Worm (Caenorhabditis elegans): Measurements from ENCODE around the gene B0285.3.

The B0285.3 gene

ce11 chrIII:4309303-4309702 is 33.8 kb downstream of the B0285.3 start:
- TF ChIP-seq nhr-23 (tag; optimal IDR thresholded peaks at IDR 0.05) (no peak), mdl-1 (tag; optimal IDR thresholded peaks at IDR 0.05) (no peak), zag-1 (tag; optimal IDR thresholded peaks at IDR 0.05) (no peak), nfya-1 (tag; optimal IDR thresholded peaks at IDR 0.05; ENCODE audit: insufficient read depth) (no peak), R02D3.7 (tag; optimal IDR thresholded peaks at IDR 0.05) (no peak), nhr-28 (tag; optimal IDR thresholded peaks at IDR 0.05) (no peak), unc-62 (GFP tag; optimal IDR thresholded peaks at IDR 0.05) (no peak), jun-1 (tag; optimal IDR thresholded peaks at IDR 0.05) (no peak), nhr-77 (tag; optimal IDR thresholded peaks at IDR 0.05) (no peak), hmg-11 (tag; optimal IDR thresholded peaks at IDR 0.05) (no peak), eor-1 (tag; optimal IDR thresholded peaks at IDR 0.05) (no peak), daf-12 (tag; optimal IDR thresholded peaks at IDR 0.05) (no peak), skn-1 (tag; optimal IDR thresholded peaks at IDR 0.05) (no peak), nhr-43 (tag; optimal IDR thresholded peaks at IDR 0.05; ENCODE audit: poor library complexity, severe bottlenecking) (no peak), ZK546.5 (tag; optimal IDR thresholded peaks at IDR 0.05) (no peak), lin-15B (tag; optimal IDR thresholded peaks at IDR 0.05) (no peak), ceh-16 (tag; optimal IDR thresholded peaks at IDR 0.05) (no peak)

ce11 chrIII:4302780-4303179 is 40.4 kb downstream of the B0285.3 start:
- TF ChIP-seq nhr-28 (tag; optimal IDR thresholded peaks at IDR 0.05) (no peak), lin-15B (tag; optimal IDR thresholded peaks at IDR 0.05) (no peak), nhr-25 (tag; optimal IDR thresholded peaks at IDR 0.05) (peak; percentile 47), nfya-1 (tag; optimal IDR thresholded peaks at IDR 0.05; ENCODE audit: insufficient read depth) (no peak)

- TF ChIP-seq pha-4 (tag; optimal IDR thresholded peaks at IDR 0.05) (no peak), nhr-77 (tag; optimal IDR thresholded peaks at IDR 0.05) (no peak), nhr-12 (tag; optimal IDR thresholded peaks at IDR 0.05) (no peak), unc-39 (tag; optimal IDR thresholded peaks at IDR 0.05) (no peak), hmg-11 (tag; optimal IDR thresholded peaks at IDR 0.05) (no peak), lsy-12 (tag; optimal IDR thresholded peaks at IDR 0.05) (no peak), elt-3 (tag; optimal IDR thresholded peaks at IDR 0.05) (no peak), nhr-67 (tag; optimal IDR thresholded peaks at IDR 0.05) (no peak), snpc-4 (tag; optimal IDR thresholded peaks at IDR 0.05) (no peak), jun-1 (tag; optimal IDR thresholded peaks at IDR 0.05) (no peak), ceh-82 (tag; optimal IDR thresholded peaks at IDR 0.05) (no peak)
These were observed 40.8 kb downstream of the B0285.3 start, which contains the start of gene R10E4.9 for ce11 chrIII:4302293-4302692. R10E4.9 (minus strand) TSS chrIII:4302393.

ce11 chrIII:4300989-4301498 is 42.1 kb downstream of the B0285.3 start, which contains the start of gene R10E4.11:
R10E4.11 (minus strand) TSS chrIII:4301039.
- TF ChIP-seq hmg-11 (tag; optimal IDR thresholded peaks at IDR 0.05) (peak; percentile 12), ceh-16 (tag; optimal IDR thresholded peaks at IDR 0.05) (no peak)

- TF ChIP-seq elt-3 (tag; optimal IDR thresholded peaks at IDR 0.05) = no peak
These were observed 48.8 kb downstream of the B0285.3 start, which contains the start of the genes nth-1 and R10E4.7 for ce11 chrIII:4294153-4294862. nth-1 (minus strand) TSS chrIII:4294253. R10E4.7 (plus strand) TSS chrIII:4294812.

- TF ChIP-seq nhr-28 (tag; optimal IDR thresholded peaks at IDR 0.05) (no peak), sea-2 (GFP tag; optimal IDR thresholded peaks at IDR 0.05) (no peak)
These were observed 50.0 kb downstream of the B0285.3 start, which contains the start of gene R10E4.6 for ce11 chrIII:4293108-4293507. R10E4.6 (plus strand) TSS chrIII:4293408.

Data from whole organism, L3 larva.